Fruit fly (Drosophila melanogaster) whole organism, pupa: Measurements from ENCODE around the gene LKRSDH.

Experiments used
- CG10348 ChIP-seq: fragments of 200-800 bp; sonication (Bioruptor generic); IDR thresholded peaks from 2 replicates; pipeline ENCODE4 v1.3.6; 2022; ENCODE audit warnings: missing biosample characterization, missing genetic modification characterization
- CG12605 ChIP-seq: fragments of 200-800 bp; sonication (Bioruptor generic); IDR thresholded peaks from 2 replicates; pipeline ENCODE4 v1.3.6; 2022; ENCODE audit warnings: missing biosample characterization, missing genetic modification characterization
- CG13204 ChIP-seq: fragments of 200-800 bp; sonication (Bioruptor generic); optimal IDR thresholded peaks from 2 replicates; lab custom pipeline; 2018; ENCODE audit warnings: missing biosample characterization, mild to moderate bottlenecking, missing genetic modification characterization, moderate library complexity
- CG14655 ChIP-seq: fragments of 200-800 bp; sonication (Bioruptor generic); optimal IDR thresholded peaks from 3 replicates; lab custom pipeline; 2017; ENCODE audit warnings: mild to moderate bottlenecking, missing biosample characterization, missing genetic modification reagents, missing genetic modification characterization
- CG15710 ChIP-seq: fragments of 200-800 bp; sonication (Bioruptor generic); optimal IDR thresholded peaks from 2 replicates; lab custom pipeline; 2018; ENCODE audit warnings: missing biosample characterization, mild to moderate bottlenecking, missing genetic modification characterization, moderate library complexity
- CG17806 ChIP-seq: fragments of 200-800 bp; sonication (Bioruptor generic); optimal IDR thresholded peaks from 2 replicates; lab custom pipeline; 2018; ENCODE audit warnings: missing biosample characterization, mild to moderate bottlenecking, missing genetic modification characterization, moderate library complexity
- CG32121 ChIP-seq: fragments of 200-800 bp; sonication (Bioruptor generic); IDR thresholded peaks from 2 replicates; pipeline ENCODE4 v1.3.6; 2022; ENCODE audit warnings: missing biosample characterization, missing genetic modification characterization
- CG34367 ChIP-seq: fragments of 200-800 bp; sonication (Bioruptor generic); optimal IDR thresholded peaks from 2 replicates; lab custom pipeline; 2018; ENCODE audit warnings: missing biosample characterization, mild to moderate bottlenecking, missing genetic modification characterization
- CG4496 ChIP-seq: fragments of 200-800 bp; sonication (Bioruptor generic); IDR thresholded peaks from 3 replicates; pipeline ENCODE4 v1.3.6; 2022; ENCODE audit warnings: missing biosample characterization, missing genetic modification characterization
- CG8159 ChIP-seq: fragments of 200-800 bp; sonication (Bioruptor generic); optimal IDR thresholded peaks from 3 replicates; lab custom pipeline; 2018; ENCODE audit warnings: missing biosample characterization, mild to moderate bottlenecking, missing genetic modification characterization, moderate library complexity
- CG8301 ChIP-seq: fragments of 200-800 bp; sonication (Bioruptor generic); optimal IDR thresholded peaks from 2 replicates; lab custom pipeline; 2018; ENCODE audit warnings: missing biosample characterization, mild to moderate bottlenecking, missing genetic modification characterization
- CG9948 ChIP-seq: fragments of 200-800 bp; sonication (Bioruptor generic); optimal IDR thresholded peaks from 2 replicates; lab custom pipeline; 2018; ENCODE audit warnings: missing biosample characterization, mild to moderate bottlenecking, missing genetic modification characterization, moderate library complexity
- D1 ChIP-seq: fragments of 200-800 bp; sonication (Bioruptor generic); optimal IDR thresholded peaks from 2 replicates; lab custom pipeline; 2018; ENCODE audit warnings: missing biosample characterization, mild to moderate bottlenecking, missing genetic modification characterization, moderate library complexity
- EcR ChIP-seq: fragments of 200-800 bp; sonication (Bioruptor generic); optimal IDR thresholded peaks from 3 replicates; lab custom pipeline; 2019; ENCODE audit warnings: missing biosample characterization, missing genetic modification characterization, mild to moderate bottlenecking, moderate library complexity, missing genetic modification reagents
- Ets98B ChIP-seq: fragments of 200-800 bp; sonication (Bioruptor generic); IDR thresholded peaks from 2 replicates; pipeline ENCODE4 v1.3.6; 2022; ENCODE audit warnings: missing biosample characterization, missing genetic modification characterization
- Pif1A ChIP-seq: fragments of 200-800 bp; sonication (Bioruptor generic); optimal IDR thresholded peaks from 3 replicates; lab custom pipeline; 2016; ENCODE audit warnings: missing biosample characterization, missing genetic modification characterization
- Pif1B ChIP-seq: fragments of 200-800 bp; sonication (Bioruptor generic); optimal IDR thresholded peaks from 3 replicates; lab custom pipeline; 2016; ENCODE audit warnings: missing biosample characterization, missing genetic modification characterization
- Snoo ChIP-seq: fragments of 200-800 bp; sonication (Bioruptor generic); optimal IDR thresholded peaks from 3 replicates; lab custom pipeline; 2017; ENCODE audit warnings: missing biosample characterization, mild to moderate bottlenecking, missing genetic modification characterization, inconsistent platforms
- fd96Ca ChIP-seq: fragments of 200-800 bp; sonication (Bioruptor generic); IDR thresholded peaks from 3 replicates; pipeline ENCODE4 v1.3.6; 2022; ENCODE audit warnings: missing biosample characterization, missing genetic modification characterization
- gl ChIP-seq: fragments of 200-800 bp; sonication (Bioruptor generic); optimal IDR thresholded peaks from 2 replicates; lab custom pipeline; 2018; ENCODE audit warnings: missing biosample characterization, mild to moderate bottlenecking, missing genetic modification characterization
- rn ChIP-seq: fragments of 200-800 bp; sonication (Bioruptor generic); IDR thresholded peaks from 2 replicates; pipeline ENCODE4 v1.3.6; 2022; ENCODE audit warnings: missing biosample characterization, missing genetic modification characterization

LKRSDH gene

DNA sequence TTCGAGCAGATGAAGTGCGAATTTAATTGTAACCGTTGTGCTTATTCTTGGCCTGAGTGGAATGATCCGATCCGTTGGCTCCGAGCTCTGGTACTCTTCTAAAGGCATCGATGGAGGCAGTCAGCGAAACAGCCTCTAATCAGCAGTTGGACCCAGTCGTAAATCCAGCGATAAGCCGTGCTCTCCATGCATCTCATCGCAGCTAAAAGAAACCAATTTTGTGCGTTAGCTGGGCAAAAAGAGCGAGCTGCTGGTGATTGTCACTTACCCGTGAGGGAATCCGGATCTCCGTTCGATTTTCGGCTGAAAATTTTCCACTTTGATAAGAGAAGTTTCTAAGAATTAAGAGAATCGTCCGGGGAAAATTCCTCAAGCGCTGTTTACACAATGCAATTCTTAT lies at the start of gene LKRSDH:
LKRSDH (minus strand) TSS at position 101 of the 400 bp plus-strand sequence.
- TF ChIP-seq CG8159 (tag; lab: Kevin White, UChicago) (no peak), CG32121 (GFP tag; lab: Robert Waterston, UW) (0 out of 2 replicates have a peak, but pooled peaks have one; percentile 17)

DNA sequence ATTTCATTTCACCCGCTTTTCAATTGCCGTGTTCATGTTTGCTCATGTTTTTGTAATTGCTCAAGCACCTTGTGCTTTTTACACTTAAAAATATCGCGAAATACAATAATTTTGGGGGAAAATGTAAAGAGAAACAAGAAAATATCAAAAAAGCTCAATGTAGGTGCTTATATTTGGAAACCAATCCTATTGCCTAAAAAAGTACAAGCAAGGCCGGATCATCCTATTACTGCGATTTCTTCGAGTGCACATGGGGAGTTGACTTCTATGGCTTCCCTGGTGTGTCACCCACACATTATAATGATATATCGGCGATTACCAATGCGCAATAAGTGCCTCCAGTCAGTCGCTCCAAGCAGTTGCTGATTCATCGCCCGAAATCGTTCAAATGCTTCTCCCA lies 45.5 kb upstream of the LKRSDH start:
- TF ChIP-seq CG8301 (tag; lab: Kevin White, UChicago) = no peak

DNA sequence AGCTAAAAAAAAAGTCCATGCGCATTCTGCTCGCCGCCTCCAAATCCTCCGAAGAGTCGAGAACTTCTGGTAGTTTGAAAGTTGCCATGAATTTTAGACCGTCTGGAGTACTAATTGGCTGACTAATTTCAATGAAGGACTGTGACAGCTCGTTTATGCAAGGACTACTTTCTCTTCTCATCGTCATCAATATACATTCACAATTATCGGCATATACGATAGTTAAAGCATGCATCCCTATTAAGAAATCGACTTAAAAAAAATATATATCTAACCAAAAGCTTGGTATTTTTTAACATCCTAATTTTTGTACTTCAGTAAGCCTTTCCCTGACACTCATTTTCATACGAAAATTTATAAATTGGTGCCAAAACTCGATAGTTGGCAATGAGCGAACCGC lies 44.4 kb upstream of the LKRSDH start, which contains the start of gene CG14537:
CG14537 (plus strand) TSS at position 301 of the 400 bp plus-strand sequence.
- TF ChIP-seq Snoo (tag; lab: Kevin White, UChicago) = no peak
- no peak for TF ChIP-seq CG34367 (tag; lab: Kevin White, UChicago)

DNA sequence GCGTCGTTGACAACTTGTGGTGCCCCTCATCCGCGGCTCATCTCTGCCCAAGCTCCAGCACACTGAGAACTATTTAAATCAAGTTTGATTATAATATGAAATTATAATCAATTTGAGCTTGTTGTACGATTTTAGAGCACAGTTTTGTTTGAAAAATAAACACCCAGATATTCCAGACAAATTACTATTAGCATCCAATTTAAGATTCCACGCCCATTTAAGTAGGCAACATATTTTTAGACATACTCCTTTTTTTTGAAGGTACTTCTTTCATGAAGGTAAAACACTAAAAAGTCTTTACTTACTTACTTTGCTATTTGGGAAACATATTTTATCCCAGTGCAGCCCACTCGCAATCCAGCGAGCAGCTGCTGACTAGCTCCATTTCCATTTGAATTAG lies 42.3 kb upstream of the LKRSDH start:
- TF ChIP-seq CG8159 (tag; lab: Kevin White, UChicago) = no peak
- TF ChIP-seq, all 21 proteins: peak for 0

DNA sequence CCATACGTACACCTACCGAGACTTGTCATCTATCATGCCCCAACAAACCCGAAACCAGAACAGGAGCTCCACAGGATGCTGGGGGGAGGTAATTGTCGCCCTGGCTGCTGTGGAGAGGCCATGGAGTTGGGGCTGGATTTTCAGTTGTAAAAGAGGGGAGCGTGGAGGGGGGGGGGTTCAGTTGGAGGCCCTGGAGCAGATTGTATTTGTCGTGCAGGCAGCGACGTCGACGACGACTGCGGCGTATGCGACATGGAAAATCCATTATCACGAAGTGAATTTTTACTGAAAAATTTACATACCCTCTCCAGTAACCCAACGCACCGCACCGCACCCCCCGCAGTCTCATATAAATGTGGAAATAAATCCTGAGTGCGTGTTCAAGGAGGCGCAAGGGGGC lies 37.9 kb upstream of the LKRSDH start:
- TF ChIP-seq CG14655 (GFP tag; lab: Kevin White, UChicago) (no peak), CG32121 (GFP tag; lab: Robert Waterston, UW) (no peak), Ets98B (GFP tag; lab: Robert Waterston, UW) (no peak), D1 (no peak)

DNA sequence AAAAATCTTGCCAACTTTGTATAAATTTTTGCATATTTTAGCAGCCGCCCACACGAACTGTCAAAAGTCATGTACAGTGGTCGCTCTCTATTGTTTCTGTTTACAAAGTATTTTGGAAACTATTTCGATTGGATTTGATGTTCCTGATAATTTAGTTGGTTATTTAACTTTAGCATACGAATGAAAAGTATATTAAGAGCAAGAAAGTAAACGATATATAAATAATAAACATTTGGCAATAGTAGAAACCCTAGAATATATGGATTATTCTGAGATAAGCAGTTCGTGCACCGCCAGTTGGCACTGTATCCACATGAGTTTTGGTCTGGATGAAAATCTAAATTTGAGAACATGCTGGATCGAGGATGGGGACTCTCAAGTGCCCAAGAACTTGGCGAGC lies 37.5 kb upstream of the LKRSDH start:
- TF ChIP-seq CG10348 (GFP tag; lab: Robert Waterston, UW) = no peak
- no peak for TF ChIP-seq CG14655 (GFP tag; lab: Kevin White, UChicago)
- no peak for TF ChIP-seq CG34367 (tag; lab: Kevin White, UChicago)
- TF ChIP-seq Pif1B (GFP tag; lab: Kevin White, UChicago) = no peak
- TF ChIP-seq CG9948 (tag; lab: Kevin White, UChicago) = peak; percentile 2

dm6 chr2L:7828901-7829300 lies 33.1 kb upstream of the LKRSDH start:
- TF ChIP-seq CG32121 (GFP tag; lab: Robert Waterston, UW) (peak; percentile 64; the same call in 1 of the 2 replicates), Snoo (tag; lab: Kevin White, UChicago) (no peak), Pif1A (no peak), fd96Ca (0 out of 3 replicates have a peak, but pooled peaks have one; percentile 14), CG4496 (GFP tag; lab: Robert Waterston, UW) (peak; percentile 47; the same call in 2 of the 3 replicates), EcR (GFP tag; lab: Kevin White, UChicago) (no peak)
- TF ChIP-seq, all 21 proteins: peak for 3

- TF ChIP-seq rn (GFP tag; lab: Robert Waterston, UW) (no peak), CG10348 (GFP tag; lab: Robert Waterston, UW) (no peak), CG8301 (tag; lab: Kevin White, UChicago) (peak; percentile 14), EcR (GFP tag; lab: Kevin White, UChicago) (no peak), CG4496 (GFP tag; lab: Robert Waterston, UW) (peak; percentile 73), Snoo (tag; lab: Kevin White, UChicago) (peak; percentile 18), CG12605 (GFP tag; lab: Robert Waterston, UW) (no peak), CG34367 (tag; lab: Kevin White, UChicago) (peak; percentile 15), Pif1B (GFP tag; lab: Kevin White, UChicago) (peak; percentile 38), CG9948 (tag; lab: Kevin White, UChicago) (no peak), Pif1A (no peak), CG13204 (GFP tag; lab: Kevin White, UChicago) (peak; percentile 51), CG32121 (GFP tag; lab: Robert Waterston, UW) (peak; percentile 60), D1 (no peak), CG8159 (tag; lab: Kevin White, UChicago) (peak; percentile 7), gl (tag; lab: Kevin White, UChicago) (no peak), CG14655 (GFP tag; lab: Kevin White, UChicago) (peak; percentile 46), CG17806 (tag; lab: Kevin White, UChicago) (no peak), fd96Ca (peak; percentile 67), CG15710 (peak; percentile 34), Ets98B (GFP tag; lab: Robert Waterston, UW) (peak; percentile 31)
Measured at dm6 chr2L:7828231-7828630, 32.5 kb upstream of the LKRSDH start.
